Worm (Caenorhabditis elegans): ENCODE data around the gene snt-3.
A peak's percentile ranks its signal among the peaks of the same experiment; 100 is the strongest.

snt-3 gene

ce11 chrV:1370914-1371313 is at the start of gene snt-3:
snt-3 (minus strand) TSS chrV:1371014.
- no peak for TF ChIP-seq K09A11.1 (tag; optimal IDR thresholded peaks at IDR 0.05; ENCODE audit: insufficient read depth)

- TF ChIP-seq dve-1 (tag; optimal IDR thresholded peaks at IDR 0.05): peak; percentile 62
- TF ChIP-seq ceh-19 (GFP tag; optimal IDR thresholded peaks at IDR 0.05): no peak
Measured at ce11 chrV:1416154-1416553, 45.3 kb upstream of the snt-3 start.

- TF ChIP-seq sox-2 (GFP tag; IDR thresholded peaks at IDR 0.05): no peak
Measured at ce11 chrV:1414615-1415433, 44.0 kb upstream of the snt-3 start.

ce11 chrV:1411459-1411858 is 40.6 kb upstream of the snt-3 start, which contains the start of gene snt-5:
snt-5 (minus strand) TSS chrV:1411559.
- TF ChIP-seq dmd-4 (tag; optimal IDR thresholded peaks at IDR 0.05; ENCODE audit: borderline replicate concordance) (no peak), pha-4 (tag; optimal IDR thresholded peaks at IDR 0.05) (no peak)

- TF ChIP-seq elt-2 (tag; optimal IDR thresholded peaks at IDR 0.05) (no peak), ref-2 (tag; optimal IDR thresholded peaks at IDR 0.05) (no peak), che-1 (tag; optimal IDR thresholded peaks at IDR 0.05) (no peak), pag-3 (tag; optimal IDR thresholded peaks at IDR 0.05; ENCODE audit: borderline replicate concordance) (no peak), ttx-3 (tag; optimal IDR thresholded peaks at IDR 0.05) (no peak), nfya-1 (tag; optimal IDR thresholded peaks at IDR 0.05) (no peak), odd-2 (tag; optimal IDR thresholded peaks at IDR 0.05) (no peak), dve-1 (tag; optimal IDR thresholded peaks at IDR 0.05) (no peak), ceh-18 (tag; optimal IDR thresholded peaks at IDR 0.05) (no peak)
Measured at ce11 chrV:1410727-1411126, 39.9 kb upstream of the snt-3 start.

ce11 chrV:1408116-1408515 is 37.3 kb upstream of the snt-3 start:
- TF ChIP-seq ceh-45 (GFP tag; IDR thresholded peaks at IDR 0.05): no peak
- no peak for TF ChIP-seq dve-1 (tag; optimal IDR thresholded peaks at IDR 0.05)
- TF ChIP-seq unc-55 (GFP tag; optimal IDR thresholded peaks at IDR 0.05): no peak
- no peak for TF ChIP-seq madf-2 (tag; optimal IDR thresholded peaks at IDR 0.05)
- TF ChIP-seq ceh-34 (tag; optimal IDR thresholded peaks at IDR 0.05): no peak
- no peak for TF ChIP-seq ceh-24 (tag; optimal IDR thresholded peaks at IDR 0.05)
- TF ChIP-seq hlh-30 (tag; optimal IDR thresholded peaks at IDR 0.05; ENCODE audit: insufficient read depth): no peak
- TF ChIP-seq nhr-11 (tag; optimal IDR thresholded peaks at IDR 0.05): no peak

- TF ChIP-seq ahr-1 (tag; optimal IDR thresholded peaks at IDR 0.05) (no peak), ceh-19 (GFP tag; optimal IDR thresholded peaks at IDR 0.05) (no peak), npax-4 (tag; optimal IDR thresholded peaks at IDR 0.05) (no peak), tbx-7 (tag; optimal IDR thresholded peaks at IDR 0.05) (no peak)
Measured at ce11 chrV:1392900-1393299, 22.1 kb upstream of the snt-3 start, which contains the start of gene Y75B7AR.1. Y75B7AR.1 (minus strand) TSS chrV:1393000.

- no peak for TF ChIP-seq syd-9 (tag; optimal IDR thresholded peaks at IDR 0.05)
- no peak for TF ChIP-seq ceh-30 (tag; optimal IDR thresholded peaks at IDR 0.05)
- no peak for TF ChIP-seq sdc-2 (tag; optimal IDR thresholded peaks at IDR 0.05)
- TF ChIP-seq pros-1 (tag; optimal IDR thresholded peaks at IDR 0.05): no peak
Measured at ce11 chrV:1390415-1390814, 19.6 kb upstream of the snt-3 start.

All from whole organism, late embryonic.